Fruit fly (Drosophila melanogaster): Measurements from ENCODE around the gene CG8191.
A peak's percentile ranks its signal among the peaks of the same experiment; 100 is the strongest.

The CG8191 gene

dm6 chrX:15697581-15698208, 34.3 kb upstream of the CG8191 start (continued):
- TF ChIP-seq CG7368 (GFP tag; optimal IDR thresholded peaks at IDR 0.05) (peak; percentile 76), Hr38 (GFP tag; optimal IDR thresholded peaks at IDR 0.05) (no peak), net (GFP tag; optimal IDR thresholded peaks at IDR 0.05) (peak; percentile 75), CG3919 (GFP tag; optimal IDR thresholded peaks at IDR 0.05) (peak; percentile 88), Sox15 (GFP tag; optimal IDR thresholded peaks at IDR 0.05) (peak; percentile 73), Ets96B (tag; optimal IDR thresholded peaks at IDR 0.05) (peak; percentile 86), Smox (GFP tag; optimal IDR thresholded peaks at IDR 0.05) (peak; percentile 75), CG6792 (GFP tag; optimal IDR thresholded peaks at IDR 0.05) (peak; percentile 83), CG6808 (GFP tag; optimal IDR thresholded peaks at IDR 0.05) (peak; percentile 78), CG16779 (tag; optimal IDR thresholded peaks at IDR 0.05) (no peak), CG6276 (GFP tag; optimal IDR thresholded peaks at IDR 0.05) (peak; percentile 81), Eip78C (GFP tag) (peak; percentile 93), vri (GFP tag; optimal IDR thresholded peaks at IDR 0.05) (peak; percentile 82), fd59A (GFP tag; optimal IDR thresholded peaks at IDR 0.05) (peak; percentile 67), CG8319 (GFP tag; optimal IDR thresholded peaks at IDR 0.05) (peak; percentile 65), Gug (GFP tag; IDR thresholded peaks at IDR 0.05) (peak; percentile 89), salr (GFP tag; optimal IDR thresholded peaks at IDR 0.05) (peak; percentile 53 to 57), svp (GFP tag) (peak; percentile 86), Sox14 (GFP tag; optimal IDR thresholded peaks at IDR 0.05) (peak; percentile 68)

DNA sequence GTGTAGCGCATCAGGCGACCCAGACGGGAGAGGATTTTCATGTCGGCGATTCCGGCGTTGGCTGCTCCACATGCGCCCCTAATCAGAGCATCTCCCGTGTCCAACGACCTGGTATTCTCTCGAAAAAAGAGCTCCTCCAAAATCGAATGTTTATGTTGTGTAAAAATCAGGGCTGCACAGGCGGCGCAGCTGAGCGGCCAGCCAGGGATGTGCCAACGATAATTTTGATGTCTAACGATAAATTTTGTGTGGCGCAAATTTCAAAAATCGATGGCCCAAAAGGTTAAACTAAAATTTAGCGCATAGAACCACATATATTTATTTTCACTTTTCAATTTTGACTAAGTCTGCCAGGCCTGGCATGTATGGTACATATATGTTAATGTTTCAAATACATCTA, 30.9 kb upstream of the CG8191 start, which contains the start of gene CG9240:
CG9240 (minus strand) TSS at position 213 of the 400 bp plus-strand sequence.
- TF ChIP-seq esn (GFP tag; optimal IDR thresholded peaks at IDR 0.05) (no peak), svp (GFP tag) (peak; percentile 67)

dm6 chrX:15703720-15704206, 28.2 kb upstream of the CG8191 start, which contains the start of the genes Pis and Hap40:
Gene Pis (minus strand): TSS chrX:15703770.
Gene Hap40 (plus strand): TSS chrX:15704125.
- no peak for TF ChIP-seq CG6854 (GFP tag; optimal IDR thresholded peaks at IDR 0.05)
- no peak for TF ChIP-seq achi (GFP tag; optimal IDR thresholded peaks at IDR 0.05)
- peak; percentile 55 for TF ChIP-seq Ets96B (tag; optimal IDR thresholded peaks at IDR 0.05)
- TF ChIP-seq CG32006 (GFP tag; optimal IDR thresholded peaks at IDR 0.05): peak; percentile 79
- no peak for TF ChIP-seq Met (GFP tag; optimal IDR thresholded peaks at IDR 0.05)
- TF ChIP-seq CG31627 (GFP tag; optimal IDR thresholded peaks at IDR 0.05): peak; percentile 77
- TF ChIP-seq net (GFP tag; optimal IDR thresholded peaks at IDR 0.05): peak; percentile 36
- no peak for TF ChIP-seq Blimp-1 (GFP tag; optimal IDR thresholded peaks at IDR 0.05)
- peak; percentile 22 for TF ChIP-seq vri (GFP tag; optimal IDR thresholded peaks at IDR 0.05)
- peak; percentile 39 for TF ChIP-seq CG6792 (GFP tag; optimal IDR thresholded peaks at IDR 0.05)
- peak; percentile 51 for TF ChIP-seq CG3919 (GFP tag; optimal IDR thresholded peaks at IDR 0.05)
- 0 out of 2 replicates have a peak, but pooled peaks have one; percentile 17 for TF ChIP-seq CG15336 (GFP tag; IDR thresholded peaks at IDR 0.05)
- peak; percentile 42 for TF ChIP-seq fd59A (GFP tag; optimal IDR thresholded peaks at IDR 0.05)
- TF ChIP-seq Smox (GFP tag; optimal IDR thresholded peaks at IDR 0.05): peak; percentile 70
- peak; percentile 83 for TF ChIP-seq Sox14 (GFP tag; optimal IDR thresholded peaks at IDR 0.05)
- TF ChIP-seq Eip75B (GFP tag; optimal IDR thresholded peaks at IDR 0.05): no peak
- TF ChIP-seq eg (GFP tag; IDR thresholded peaks at IDR 0.05): no peak
- TF ChIP-seq lz (GFP tag; optimal IDR thresholded peaks at IDR 0.05): peak; percentile 78
- TF ChIP-seq Sox15 (GFP tag; optimal IDR thresholded peaks at IDR 0.05): peak; percentile 68
- TF ChIP-seq CG16779 (tag; optimal IDR thresholded peaks at IDR 0.05): no peak
- peak; percentile 61 for TF ChIP-seq topi (GFP tag; optimal IDR thresholded peaks at IDR 0.05)
- peak; percentile 77 for TF ChIP-seq fkh (GFP tag; optimal IDR thresholded peaks at IDR 0.05)
- TF ChIP-seq CG34406 (GFP tag; optimal IDR thresholded peaks at IDR 0.05): peak; percentile 35
- no peak for TF ChIP-seq Hr38 (GFP tag; optimal IDR thresholded peaks at IDR 0.05)
- peak; percentile 63 for TF ChIP-seq dac (GFP tag; optimal IDR thresholded peaks at IDR 0.05)
- peak; percentile 53 for TF ChIP-seq Gug (GFP tag; IDR thresholded peaks at IDR 0.05)
- peak; percentile 67 for TF ChIP-seq Hr4 (GFP tag; optimal IDR thresholded peaks at IDR 0.05)
- peak; percentile 47 for TF ChIP-seq CG6808 (GFP tag; optimal IDR thresholded peaks at IDR 0.05)
- TF ChIP-seq Ets21C (GFP tag; optimal IDR thresholded peaks at IDR 0.05): peak; percentile 59
- TF ChIP-seq fd85E (GFP tag; optimal IDR thresholded peaks at IDR 0.05): no peak
- TF ChIP-seq OdsH (GFP tag; optimal IDR thresholded peaks at IDR 0.05): no peak
- no peak for TF ChIP-seq spab (GFP tag; optimal IDR thresholded peaks at IDR 0.05)
- TF ChIP-seq esn (GFP tag; optimal IDR thresholded peaks at IDR 0.05): peak; percentile 67
- peak; percentile 56 for TF ChIP-seq dsx (GFP tag; optimal IDR thresholded peaks at IDR 0.05; ENCODE audit: poor library complexity, severe bottlenecking)
- no peak for TF ChIP-seq CG6276 (GFP tag; optimal IDR thresholded peaks at IDR 0.05)
- TF ChIP-seq CG11294 (GFP tag; IDR thresholded peaks at IDR 0.05): peak; percentile 12; the same call in 1 of the 2 replicates
- peak in 1 of 2 experiments; percentile 28 for TF ChIP-seq salr (GFP tag; optimal IDR thresholded peaks at IDR 0.05)
- TF ChIP-seq CG1621 (tag; optimal IDR thresholded peaks at IDR 0.05): no peak
- TF ChIP-seq Lpt (GFP tag; optimal IDR thresholded peaks at IDR 0.05): peak; percentile 37
- no peak for TF ChIP-seq Sox102F (GFP tag; optimal IDR thresholded peaks at IDR 0.05)

Data from whole organism, prepupa.